Fruit fly (Drosophila melanogaster) whole organism, embryonic: ENCODE data around the gene CG12301.

Source experiments
- Atf6 ChIP-seq: fragments of 200-800 bp; sonication (Bioruptor generic); IDR thresholded peaks from 2 replicates; pipeline ENCODE4 v1.3.6; 2022; ENCODE audit warnings: missing biosample characterization, missing genetic modification characterization
- Bgb ChIP-seq: fragments of 200-800 bp; sonication (Bioruptor generic); IDR thresholded peaks from 2 replicates; pipeline ENCODE4 v1.3.6; 2022; ENCODE audit warnings: missing biosample characterization, missing genetic modification characterization; ENCODE audit not compliant: partially characterized antibody
- CG10654 ChIP-seq: fragments of 200-800 bp; sonication (Bioruptor generic); optimal IDR thresholded peaks from 2 replicates; lab custom pipeline; 2016; ENCODE audit warnings: missing biosample characterization, missing genetic modification characterization
- CG11398 ChIP-seq: fragments of 200-800 bp; sonication (Bioruptor generic); optimal IDR thresholded peaks from 2 replicates; lab custom pipeline; 2016; ENCODE audit warnings: missing biosample characterization, missing genetic modification characterization
- CG11723 ChIP-seq: fragments of 200-800 bp; sonication (Bioruptor generic); optimal IDR thresholded peaks from 2 replicates; lab custom pipeline; 2017; ENCODE audit warnings: missing biosample characterization, mild to moderate bottlenecking, missing genetic modification characterization
- CG12155 ChIP-seq: fragments of 200-800 bp; sonication (Bioruptor generic); optimal IDR thresholded peaks from 3 replicates; lab custom pipeline; 2016; ENCODE audit warnings: missing biosample characterization, missing genetic modification characterization
- CG13296 ChIP-seq: fragments of 200-800 bp; sonication (Bioruptor generic); optimal IDR thresholded peaks from 3 replicates; lab custom pipeline; 2018; ENCODE audit warnings: missing biosample characterization, mild to moderate bottlenecking, missing genetic modification characterization
- CG13775 ChIP-seq: fragments of 200-800 bp; sonication (Bioruptor generic); optimal IDR thresholded peaks from 3 replicates; lab custom pipeline; 2017; ENCODE audit warnings: missing biosample characterization, mild to moderate bottlenecking, missing genetic modification characterization
- CG15601 ChIP-seq: fragments of 200-800 bp; sonication (Bioruptor generic); optimal IDR thresholded peaks from 3 replicates; lab custom pipeline; 2019; ENCODE audit warnings: missing biosample characterization, mild to moderate bottlenecking, missing genetic modification characterization, moderate library complexity
- CG18262 ChIP-seq: fragments of 200-800 bp; optimal IDR thresholded peaks from 3 replicates; lab custom pipeline; 2019; ENCODE audit warnings: missing biosample characterization, mild to moderate bottlenecking, missing genetic modification characterization, moderate library complexity
- CG31388 ChIP-seq: fragments of 200-800 bp; sonication (Bioruptor generic); optimal IDR thresholded peaks from 2 replicates; lab custom pipeline; 2016; ENCODE audit warnings: missing biosample characterization, missing genetic modification characterization
- CG3407 ChIP-seq: fragments of 200-800 bp; sonication (Bioruptor generic); optimal IDR thresholded peaks from 2 replicates; lab custom pipeline; 2018; ENCODE audit warnings: missing biosample characterization, mild to moderate bottlenecking, missing genetic modification characterization
- CG4404 ChIP-seq: fragments of 200-800 bp; sonication (Bioruptor generic); IDR thresholded peaks from 2 replicates; pipeline ENCODE4 v1.3.6; 2022; ENCODE audit warnings: missing biosample characterization, missing genetic modification characterization
- CG4707 ChIP-seq: fragments of 200-800 bp; sonication (Bioruptor generic); optimal IDR thresholded peaks from 2 replicates; lab custom pipeline; 2018; ENCODE audit warnings: missing biosample characterization, mild to moderate bottlenecking, missing genetic modification characterization, moderate library complexity
- CG5953 ChIP-seq: fragments of 200-800 bp; sonication (Bioruptor generic); IDR thresholded peaks from 2 replicates; pipeline ENCODE4 v1.3.6; 2022; ENCODE audit warnings: missing biosample characterization, missing genetic modification characterization
- CG6254 ChIP-seq: fragments of 200-800 bp; sonication (Bioruptor generic); optimal IDR thresholded peaks from 3 replicates; lab custom pipeline; 2017; ENCODE audit warnings: mild to moderate bottlenecking, missing biosample characterization, missing genetic modification reagents, missing genetic modification characterization
- CG6654 ChIP-seq: fragments of 200-800 bp; sonication (Bioruptor generic); optimal IDR thresholded peaks from 2 replicates; lab custom pipeline; 2017; ENCODE audit warnings: missing biosample characterization, mild to moderate bottlenecking, missing genetic modification characterization
- CG7556 ChIP-seq: fragments of 200-800 bp; sonication (Bioruptor generic); optimal IDR thresholded peaks from 2 replicates; lab custom pipeline; 2017; ENCODE audit warnings: missing biosample characterization, mild to moderate bottlenecking, missing genetic modification characterization
- D19B ChIP-seq: fragments of 200-800 bp; sonication (Bioruptor generic); optimal IDR thresholded peaks from 2 replicates; lab custom pipeline; 2017; ENCODE audit warnings: missing biosample characterization, mild to moderate bottlenecking, missing genetic modification characterization
- Doc3 ChIP-seq: fragments of 200-800 bp; sonication (Bioruptor generic); IDR thresholded peaks from 3 replicates; pipeline ENCODE4 v1.3.6; 2022; ENCODE audit warnings: missing biosample characterization, missing genetic modification characterization; ENCODE audit not compliant: partially characterized antibody
- Dref ChIP-seq: fragments of 200-800 bp; sonication (Bioruptor generic); IDR thresholded peaks from 2 replicates; pipeline ENCODE4 v1.3.6; 2022; ENCODE audit warnings: missing biosample characterization, missing genetic modification characterization
- Fer2 ChIP-seq: fragments of 200-800 bp; sonication (Bioruptor generic); optimal IDR thresholded peaks from 2 replicates; lab custom pipeline; 2018; ENCODE audit warnings: missing biosample characterization, mild to moderate bottlenecking, missing genetic modification characterization, moderate library complexity
- Gsc ChIP-seq: fragments of 200-800 bp; sonication (Bioruptor generic); IDR thresholded peaks from 2 replicates; pipeline ENCODE4 v1.3.6; 2022; ENCODE audit warnings: missing biosample characterization, missing genetic modification characterization
- Gug ChIP-seq: fragments of 200-800 bp; sonication (Bioruptor generic); IDR thresholded peaks from 4 replicates; pipeline ENCODE4 v1.3.6; 2022; ENCODE audit warnings: missing biosample characterization, missing genetic modification characterization
- HLH4C ChIP-seq: fragments of 200-800 bp; sonication (Bioruptor generic); IDR thresholded peaks from 3 replicates; pipeline ENCODE4 v1.3.6; 2022; ENCODE audit warnings: missing biosample characterization, missing genetic modification characterization; ENCODE audit not compliant: partially characterized antibody
- Hmx ChIP-seq: fragments of 200-800 bp; sonication (Bioruptor generic); optimal IDR thresholded peaks from 2 replicates; lab custom pipeline; 2016; ENCODE audit warnings: missing biosample characterization, missing genetic modification characterization
- NC2α ChIP-seq: fragments of 200-800 bp; sonication (Bioruptor generic); optimal IDR thresholded peaks from 2 replicates; lab custom pipeline; 2016; ENCODE audit warnings: missing biosample characterization, missing genetic modification characterization
- NfI ChIP-seq: fragments of 200-800 bp; sonication (Bioruptor generic); optimal IDR thresholded peaks from 3 replicates; lab custom pipeline; 2018; ENCODE audit warnings: missing biosample characterization, mild to moderate bottlenecking, missing genetic modification characterization, moderate library complexity
- Oaz ChIP-seq: fragments of 200-800 bp; sonication (Bioruptor generic); IDR thresholded peaks from 2 replicates; pipeline ENCODE4 v1.3.6; 2022; ENCODE audit warnings: missing biosample characterization, missing genetic modification characterization
- Sox100B ChIP-seq: fragments of 200-800 bp; sonication (Bioruptor generic); optimal IDR thresholded peaks from 3 replicates; lab custom pipeline; 2018; ENCODE audit warnings: missing biosample characterization, mild to moderate bottlenecking, missing genetic modification characterization
- Taf1 ChIP-seq: fragments of 200-800 bp; sonication (Bioruptor generic); IDR thresholded peaks from 2 replicates; pipeline ENCODE4 v1.3.6; 2022; ENCODE audit warnings: missing biosample characterization, missing genetic modification characterization
- Tbp ChIP-seq: fragments of >200 bp; optimal IDR thresholded peaks from 2 replicates; lab custom pipeline; 2018; ENCODE audit warnings: missing biosample characterization, missing genetic modification characterization
- Vsx1 ChIP-seq: fragments of 200-800 bp; sonication (Bioruptor generic); optimal IDR thresholded peaks from 2 replicates; lab custom pipeline; 2017; ENCODE audit warnings: missing biosample characterization, mild to moderate bottlenecking, missing genetic modification characterization, missing genetic modification reagents
- ci ChIP-seq: fragments of 200-800 bp; sonication (Bioruptor generic); IDR thresholded peaks from 3 replicates; pipeline ENCODE4 v1.3.6; 2022; ENCODE audit warnings: missing biosample characterization, missing genetic modification characterization
- dan ChIP-seq: fragments of 200-800 bp; sonication (Bioruptor generic); IDR thresholded peaks from 2 replicates; pipeline ENCODE4 v1.3.6; 2022; ENCODE audit warnings: missing biosample characterization, missing genetic modification characterization
- dati ChIP-seq: fragments of 200-800 bp; sonication (Bioruptor generic); IDR thresholded peaks from 2 replicates; pipeline ENCODE4 v1.3.6; 2022; ENCODE audit warnings: missing biosample characterization, missing genetic modification characterization
- ems ChIP-seq: fragments of 200-800 bp; sonication (Bioruptor generic); optimal IDR thresholded peaks from 3 replicates; lab custom pipeline; 2016; ENCODE audit warnings: missing biosample characterization, missing genetic modification characterization
- en ChIP-seq: fragments of 200-800 bp; sonication (Bioruptor generic); optimal IDR thresholded peaks from 2 replicates; lab custom pipeline; 2016; ENCODE audit warnings: missing biosample characterization, missing genetic modification characterization
- gcm ChIP-seq: fragments of 200-800 bp; sonication (Bioruptor generic); optimal IDR thresholded peaks from 2 replicates; lab custom pipeline; 2019; ENCODE audit warnings: missing biosample characterization, mild to moderate bottlenecking, missing genetic modification characterization, moderate library complexity
- gcm2 ChIP-seq: fragments of 200-800 bp; sonication (Bioruptor generic); optimal IDR thresholded peaks from 2 replicates; lab custom pipeline; 2016; ENCODE audit warnings: missing biosample characterization, missing genetic modification characterization
- jumu ChIP-seq: fragments of 200-800 bp; sonication (Bioruptor generic); optimal IDR thresholded peaks from 3 replicates; lab custom pipeline; 2016; ENCODE audit warnings: missing biosample characterization, missing genetic modification characterization
- klu ChIP-seq: fragments of 200-800 bp; sonication (Bioruptor generic); IDR thresholded peaks from 2 replicates; pipeline ENCODE4 v1.3.6; 2022; ENCODE audit warnings: missing biosample characterization, missing genetic modification characterization
- odd ChIP-seq: fragments of 200-800 bp; sonication (Bioruptor generic); optimal IDR thresholded peaks from 2 replicates; lab custom pipeline; 2017; ENCODE audit warnings: missing biosample characterization, mild to moderate bottlenecking, missing genetic modification characterization
- pan ChIP-seq, 4 experiments: fragments of >200 bp in 3 of 4; fragments of 200-800 bp in 1 of 4; sonication (Bioruptor generic) in 1 of 4; optimal IDR thresholded peaks in 3 of 4; IDR thresholded peaks in 1 of 4; 2 replicates each; pipeline versions ENCODE4 v1.3.6 to Lab custom; 2017 to 2022; ENCODE audit warnings: missing biosample characterization in 2 of 4, missing genetic modification characterization in 2 of 4, mixed read lengths in 1 of 4
- prd ChIP-seq, 3 experiments: fragments of >200 bp in 2 of 3; fragments of 200-800 bp in 1 of 3; sonication (Bioruptor generic) in 1 of 3; optimal IDR thresholded peaks in 2 of 3; IDR thresholded peaks in 1 of 3; 2 replicates in 2 of 3; 3 replicates in 1 of 3; pipeline versions ENCODE4 v1.3.6 to Lab custom; 2017 to 2022; ENCODE audit warnings: missing biosample characterization in 1 of 3, missing genetic modification characterization in 1 of 3
- slbo ChIP-seq: fragments of 200-800 bp; sonication (Bioruptor generic); IDR thresholded peaks from 2 replicates; pipeline ENCODE4 v1.3.6; 2022; ENCODE audit warnings: missing biosample characterization, missing genetic modification characterization
- sr ChIP-seq: fragments of 200-800 bp; sonication (Bioruptor generic); IDR thresholded peaks from 3 replicates; pipeline ENCODE4 v1.3.6; 2022; ENCODE audit warnings: missing biosample characterization, missing genetic modification characterization
- wdn ChIP-seq: fragments of 200-800 bp; sonication (Bioruptor generic); IDR thresholded peaks from 2 replicates; pipeline ENCODE4 v1.3.6; 2022; ENCODE audit warnings: missing biosample characterization, missing genetic modification characterization

Gene CG12301

dm6 chr3L:15534274-15535227 is 46.0 kb upstream of the CG12301 start (continued):
- peak; percentile 99 for TF ChIP-seq D19B
- no peak for TF ChIP-seq Doc3
- TF ChIP-seq jumu (GFP tag; lab: Kevin White, UChicago): peak; percentile 49
- no peak for TF ChIP-seq prd (optimal IDR thresholded peaks at IDR 0.05; lab: Kevin White, UChicago)
- peak; percentile 58 for TF ChIP-seq prd (GFP tag; IDR thresholded peaks at IDR 0.05; lab: Robert Waterston, UW)
- TF ChIP-seq gcm (GFP tag; lab: Kevin White, UChicago): peak; percentile 53
- TF ChIP-seq CG6654 (GFP tag; lab: Kevin White, UChicago): peak; percentile 30
- TF ChIP-seq dati (GFP tag; lab: Robert Waterston, UW): no peak
- no peak for TF ChIP-seq wdn
- no peak for TF ChIP-seq Bgb
- peak; percentile 56 for TF ChIP-seq slbo
- TF ChIP-seq NC2α (GFP tag; lab: Kevin White, UChicago): no peak
- TF ChIP-seq CG13296: no peak
- TF ChIP-seq Sox100B (GFP tag; lab: Kevin White, UChicago): peak; percentile 78
- peak; percentile 15 for TF ChIP-seq CG10654 (GFP tag; lab: Kevin White, UChicago)
- no peak for TF ChIP-seq CG11398
- TF ChIP-seq Oaz: no peak
- no peak for TF ChIP-seq CG4707 (GFP tag; lab: Kevin White, UChicago)
- TF ChIP-seq CG15601: peak; percentile 42
- TF ChIP-seq en: peak; percentile 18
- no peak for TF ChIP-seq CG5953 (GFP tag; lab: Robert Waterston, UW)
- TF ChIP-seq CG11723 (GFP tag; lab: Kevin White, UChicago): peak; percentile 61
- no peak for TF ChIP-seq sr (GFP tag; lab: Robert Waterston, UW)
- peak; percentile 48 for TF ChIP-seq Vsx1 (GFP tag; lab: Kevin White, UChicago)
- no peak for TF ChIP-seq dan
- peak; percentile 84 for TF ChIP-seq CG13775 (GFP tag; lab: Kevin White, UChicago)
- TF ChIP-seq Atf6: peak; percentile 15; the same call in 1 of the 2 replicates
- peak; percentile 49 for TF ChIP-seq Hmx (GFP tag; lab: Kevin White, UChicago)
- no peak for TF ChIP-seq Fer2 (tag; lab: Kevin White, UChicago)
- no peak for TF ChIP-seq Dref (GFP tag; lab: Robert Waterston, UW)
- no peak for TF ChIP-seq Tbp (GFP tag; lab: Kevin White, UChicago)
- TF ChIP-seq HLH4C: no peak
- TF ChIP-seq CG7556 (GFP tag; lab: Kevin White, UChicago): peak; percentile 92
- TF ChIP-seq CG3407: peak; percentile 38
- TF ChIP-seq CG12155 (GFP tag; lab: Kevin White, UChicago): peak; percentile 53
- no peak for TF ChIP-seq CG6254 (GFP tag; lab: Kevin White, UChicago)
- peak in 1 of 2 experiments; percentile 82 for TF ChIP-seq pan (optimal IDR thresholded peaks at IDR 0.05; lab: Kevin White, UChicago)
- TF ChIP-seq pan (GFP tag; optimal IDR thresholded peaks at IDR 0.05 in 1 of 2, IDR thresholded peaks at IDR 0.05 in 1 of 2): peak; percentile 21 to 71
- peak; percentile 67 for TF ChIP-seq odd (GFP tag; lab: Kevin White, UChicago)
- peak; percentile 61; the same call in 2 of the 3 replicates for TF ChIP-seq ci (GFP tag; lab: Robert Waterston, UW)
- no peak for TF ChIP-seq klu (GFP tag; lab: Robert Waterston, UW)
- no peak for TF ChIP-seq gcm2 (GFP tag; lab: Kevin White, UChicago)
- peak; percentile 53 for TF ChIP-seq ems
- TF ChIP-seq Taf1 (GFP tag; lab: Robert Waterston, UW): 0 out of 2 replicates have a peak, but pooled peaks have one; percentile 28
- no peak for TF ChIP-seq CG4404
- peak; percentile 85 for TF ChIP-seq CG18262 (tag; lab: Kevin White, UChicago)
- peak; percentile 43 for TF ChIP-seq NfI (GFP tag; lab: Kevin White, UChicago)
- TF ChIP-seq CG31388: no peak
- TF ChIP-seq Gug (GFP tag; lab: Robert Waterston, UW): peak; percentile 55; the same call in 2 of the 4 replicates
- TF ChIP-seq Gsc (GFP tag; lab: Robert Waterston, UW): no peak
